Worm (Caenorhabditis elegans) whole organism, L1 larva: ENCODE measurements around the gene eelo-2.
A peak's percentile ranks its signal among the peaks of the same experiment; 100 is the strongest.

Experiments used
- C04F5.9 ChIP-seq: sonication (generic microtip); optimal IDR thresholded peaks from 2 replicates; lab custom pipeline; 2016; ENCODE audit warnings: missing genetic modification characterization, missing compliant biosample characterization
- C16A3.4 ChIP-seq: fragments of 150-350 bp; optimal IDR thresholded peaks from 2 replicates; lab custom pipeline; 2014; ENCODE audit warnings: missing biosample characterization, missing genetic modification characterization
- C34B4.2 ChIP-seq: sonication (generic microtip); optimal IDR thresholded peaks from 2 replicates; lab custom pipeline; 2017; ENCODE audit warnings: mild to moderate bottlenecking, missing genetic modification characterization, missing compliant biosample characterization
- Y116A8C.19 ChIP-seq: sonication (generic microtip); optimal IDR thresholded peaks from 2 replicates; lab custom pipeline; 2016; ENCODE audit warnings: missing compliant biosample characterization, missing genetic modification characterization, borderline replicate concordance
- aha-1 ChIP-seq: fragments of 150-350 bp; optimal IDR thresholded peaks from 2 replicates; lab custom pipeline; 2014; ENCODE audit warnings: missing biosample characterization, missing genetic modification characterization
- alr-1 ChIP-seq: fragments of 200-800 bp; sonication (Bioruptor generic); optimal IDR thresholded peaks from 2 replicates; lab custom pipeline; 2018; ENCODE audit warnings: borderline replicate concordance, mild to moderate bottlenecking, missing genetic modification characterization, missing compliant biosample characterization
- ama-1 ChIP-seq: fragments of 150-350 bp; optimal IDR thresholded peaks from 2 replicates; lab custom pipeline; 2014
- blmp-1 ChIP-seq: fragments of 150-350 bp; optimal IDR thresholded peaks from 2 replicates; lab custom pipeline; 2014; ENCODE audit warnings: missing biosample characterization, missing genetic modification characterization
- ceh-8 ChIP-seq: fragments of 200-800 bp; sonication (Bioruptor generic); optimal IDR thresholded peaks from 2 replicates; lab custom pipeline; 2018; ENCODE audit warnings: mild to moderate bottlenecking, missing genetic modification characterization, moderate library complexity, missing compliant biosample characterization
- ceh-82 ChIP-seq, 3 experiments: fragments of 150-350 bp in 1 of 3; sonication (generic microtip) in 2 of 3; optimal IDR thresholded peaks; 2 replicates each; lab custom pipeline; 2014 to 2017; ENCODE audit warnings: missing biosample characterization in 3 of 3, missing genetic modification characterization in 3 of 3
- ceh-90 ChIP-seq: sonication (generic microtip); optimal IDR thresholded peaks from 2 replicates; lab custom pipeline; 2016; ENCODE audit warnings: missing genetic modification characterization, missing compliant biosample characterization
- efl-1 ChIP-seq, 4 experiments: fragments of 150-350 bp; optimal IDR thresholded peaks in 3 of 4; peaks in 1 of 4; 1 replicate in 1 of 4; 2 replicates in 3 of 4; lab custom pipeline; 2014; ENCODE audit warnings: missing biosample characterization in 2 of 4, missing genetic modification characterization in 2 of 4, missing genetic modification reagents in 2 of 4
- egl-27 ChIP-seq, 2 experiments: fragments of 150-350 bp in 1 of 2; sonication (generic microtip); optimal IDR thresholded peaks; 3 replicates each; lab custom pipeline; 2017 to 2018; ENCODE audit warnings: missing biosample characterization in 2 of 2, missing genetic modification characterization in 2 of 2, missing genetic modification reagents in 2 of 2
- elt-2 ChIP-seq: sonication (generic microtip); optimal IDR thresholded peaks from 2 replicates; lab custom pipeline; 2016; ENCODE audit warnings: missing genetic modification characterization, mild to moderate bottlenecking, inconsistent platforms, missing compliant biosample characterization, missing genetic modification reagents
- elt-3 ChIP-seq, 6 experiments: fragments of 150-350 bp in 1 of 6; sonication (generic microtip); optimal IDR thresholded peaks; 2 replicates each; lab custom pipeline; 2017 to 2018; ENCODE audit warnings: missing biosample characterization in 6 of 6, missing genetic modification characterization in 6 of 6, inconsistent platforms in 1 of 6
- ets-5 ChIP-seq: fragments of 200-800 bp; sonication (Bioruptor generic); IDR thresholded peaks from 2 replicates; pipeline ENCODE4 v1.3.6; 2022; ENCODE audit warnings: missing genetic modification characterization, missing compliant biosample characterization
- fkh-10 ChIP-seq: sonication (generic microtip); optimal IDR thresholded peaks from 2 replicates; lab custom pipeline; 2017; ENCODE audit warnings: missing biosample characterization, missing genetic modification reagents, missing genetic modification characterization
- fkh-8 ChIP-seq: sonication (generic microtip); optimal IDR thresholded peaks from 2 replicates; lab custom pipeline; 2016; ENCODE audit warnings: mild to moderate bottlenecking, missing genetic modification characterization, missing compliant biosample characterization
- fos-1 ChIP-seq: fragments of 150-350 bp; optimal IDR thresholded peaks from 2 replicates; lab custom pipeline; 2014; ENCODE audit warnings: missing biosample characterization, missing genetic modification characterization
- hlh-17 ChIP-seq: fragments of 200-800 bp; sonication (Bioruptor generic); optimal IDR thresholded peaks from 2 replicates; lab custom pipeline; 2018; ENCODE audit warnings: missing genetic modification characterization, mild to moderate bottlenecking, missing compliant biosample characterization, moderate library complexity, borderline replicate concordance
- hlh-4 ChIP-seq: sonication (generic microtip); optimal IDR thresholded peaks from 2 replicates; lab custom pipeline; 2016; ENCODE audit warnings: mild to moderate bottlenecking, missing genetic modification characterization, missing compliant biosample characterization
- hpl-2 ChIP-seq: fragments of 150-350 bp; optimal IDR thresholded peaks from 2 replicates; lab custom pipeline; 2014; ENCODE audit warnings: missing biosample characterization, missing genetic modification reagents, missing genetic modification characterization
- isw-1 ChIP-seq: fragments of 200-800 bp; sonication (Bioruptor generic); IDR thresholded peaks from 2 replicates; pipeline ENCODE4 v1.3.6; 2022; ENCODE audit warnings: missing genetic modification characterization, missing compliant biosample characterization
- jun-1 ChIP-seq: fragments of 150-350 bp; optimal IDR thresholded peaks from 2 replicates; lab custom pipeline; 2014; ENCODE audit warnings: missing biosample characterization, missing genetic modification reagents, missing genetic modification characterization
- lin-13 ChIP-seq: fragments of 150-350 bp; optimal IDR thresholded peaks from 2 replicates; lab custom pipeline; 2014; ENCODE audit warnings: missing biosample characterization, missing genetic modification reagents, missing genetic modification characterization
- lin-14 ChIP-seq: fragments of 200-800 bp; sonication (Bioruptor generic); optimal IDR thresholded peaks from 2 replicates; lab custom pipeline; 2018; ENCODE audit warnings: mild to moderate bottlenecking, missing genetic modification characterization, moderate library complexity, missing compliant biosample characterization
- lin-35 ChIP-seq, 2 experiments: fragments of 150-350 bp; optimal IDR thresholded peaks; 2 replicates each; lab custom pipeline; 2014; ENCODE audit warnings: missing biosample characterization in 2 of 2, missing genetic modification characterization in 2 of 2, missing genetic modification reagents in 2 of 2
- lin-39 ChIP-seq: fragments of 150-350 bp; optimal IDR thresholded peaks from 2 replicates; lab custom pipeline; 2014; ENCODE audit warnings: missing biosample characterization, missing genetic modification reagents, missing genetic modification characterization
- lir-3 ChIP-seq: sonication (generic microtip); optimal IDR thresholded peaks from 2 replicates; lab custom pipeline; 2016; ENCODE audit warnings: mild to moderate bottlenecking, missing genetic modification characterization, moderate library complexity, missing compliant biosample characterization; ENCODE audit not compliant: poor library complexity
- lsy-2 ChIP-seq, 2 experiments: fragments of 150-350 bp; optimal IDR thresholded peaks; 2 replicates each; lab custom pipeline; 2014; ENCODE audit warnings: missing biosample characterization in 2 of 2, missing genetic modification characterization in 2 of 2
- mdl-1 ChIP-seq, 2 experiments: fragments of 150-350 bp; optimal IDR thresholded peaks; 2 replicates each; lab custom pipeline; 2014 to 2017; ENCODE audit warnings: missing biosample characterization in 2 of 2, missing genetic modification characterization in 2 of 2, inconsistent platforms in 1 of 2
- mef-2 ChIP-seq: fragments of 150-350 bp; optimal IDR thresholded peaks from 2 replicates; lab custom pipeline; 2014; ENCODE audit warnings: missing biosample characterization, missing genetic modification characterization
- mep-1 ChIP-seq: fragments of 150-350 bp; optimal IDR thresholded peaks from 2 replicates; lab custom pipeline; 2014; ENCODE audit warnings: missing biosample characterization, missing genetic modification characterization
- nhr-12 ChIP-seq: sonication (generic microtip); optimal IDR thresholded peaks from 2 replicates; lab custom pipeline; 2017; ENCODE audit warnings: missing biosample characterization, missing genetic modification characterization
- nhr-28 ChIP-seq: fragments of 150-350 bp; optimal IDR thresholded peaks from 2 replicates; lab custom pipeline; 2014; ENCODE audit warnings: missing biosample characterization, missing genetic modification characterization
- nhr-77 ChIP-seq: fragments of 150-350 bp; optimal IDR thresholded peaks from 2 replicates; lab custom pipeline; 2014; ENCODE audit warnings: missing biosample characterization, missing genetic modification characterization
- nhr-84 ChIP-seq: sonication (generic microtip); optimal IDR thresholded peaks from 2 replicates; lab custom pipeline; 2017; ENCODE audit warnings: missing biosample characterization, missing genetic modification characterization
- nhr-85 ChIP-seq: sonication (generic microtip); peaks from one replicate; lab custom pipeline; 2016; ENCODE audit warnings: missing genetic modification characterization, inconsistent platforms, missing compliant biosample characterization
- nhr-90 ChIP-seq: sonication (generic microtip); optimal IDR thresholded peaks from 2 replicates; lab custom pipeline; 2016; ENCODE audit warnings: mild to moderate bottlenecking, missing genetic modification characterization, missing compliant biosample characterization; ENCODE audit not compliant: poor library complexity
- pag-3 ChIP-seq: sonication (generic microtip); optimal IDR thresholded peaks from 2 replicates; lab custom pipeline; 2017; ENCODE audit warnings: missing genetic modification characterization, mild to moderate bottlenecking, missing compliant biosample characterization, antibody characterized with exemption, borderline replicate concordance; ENCODE audit not compliant: insufficient read depth
- pqm-1 ChIP-seq: sonication (generic microtip); optimal IDR thresholded peaks from 3 replicates; lab custom pipeline; 2017; ENCODE audit warnings: missing biosample characterization, missing genetic modification characterization
- snpc-4 ChIP-seq: fragments of 150-350 bp; optimal IDR thresholded peaks from 2 replicates; lab custom pipeline; 2014; ENCODE audit warnings: missing biosample characterization, missing genetic modification characterization
- sox-4 ChIP-seq: sonication (generic microtip); optimal IDR thresholded peaks from 2 replicates; lab custom pipeline; 2016; ENCODE audit warnings: missing genetic modification characterization, missing compliant biosample characterization
- sptf-1 ChIP-seq: fragments of 150-350 bp; optimal IDR thresholded peaks from 2 replicates; lab custom pipeline; 2014; ENCODE audit warnings: missing biosample characterization, missing genetic modification characterization
- swsn-7 ChIP-seq: sonication (generic microtip); optimal IDR thresholded peaks from 2 replicates; lab custom pipeline; 2016; ENCODE audit warnings: missing genetic modification characterization, missing compliant biosample characterization
- tbx-2 ChIP-seq: sonication (generic microtip); optimal IDR thresholded peaks from 2 replicates; lab custom pipeline; 2016; ENCODE audit warnings: missing genetic modification characterization, missing compliant biosample characterization
- unc-30 ChIP-seq: sonication (generic microtip); optimal IDR thresholded peaks from 2 replicates; lab custom pipeline; 2017; ENCODE audit warnings: missing biosample characterization, missing genetic modification characterization
- unc-62 ChIP-seq: fragments of 150-350 bp; optimal IDR thresholded peaks from 2 replicates; lab custom pipeline; 2014; ENCODE audit warnings: missing biosample characterization, missing genetic modification reagents, missing genetic modification characterization
- vab-15 ChIP-seq: sonication (generic microtip); optimal IDR thresholded peaks from 2 replicates; lab custom pipeline; 2017; ENCODE audit warnings: missing genotype, mild to moderate bottlenecking, missing genetic modification characterization, missing compliant biosample characterization
- xbp-1 ChIP-seq: sonication (generic microtip); optimal IDR thresholded peaks from 2 replicates; lab custom pipeline; 2016; ENCODE audit warnings: missing genetic modification characterization, missing compliant biosample characterization
- zag-1 ChIP-seq: fragments of 150-350 bp; optimal IDR thresholded peaks from 2 replicates; lab custom pipeline; 2014; ENCODE audit warnings: missing biosample characterization, missing genetic modification characterization
- ztf-11 ChIP-seq, 2 experiments: sonication (generic microtip); optimal IDR thresholded peaks; 2 replicates each; lab custom pipeline; 2016 to 2017; ENCODE audit warnings: missing genetic modification characterization in 2 of 2, missing biosample characterization in 1 of 2, missing compliant biosample characterization in 1 of 2

Gene eelo-2

ce11 chrIV:17249691-17250181 is at the start of gene eelo-2:
Gene eelo-2, plus strand, starts transcription at chrIV:17250131.
- TF ChIP-seq elt-3 (tag; optimal IDR thresholded peaks at IDR 0.05; lab: Kevin White, UChicago) (peak; percentile 60 to 97 (median 88)), ztf-11 (tag; optimal IDR thresholded peaks at IDR 0.05; lab: Kevin White, UChicago) (peak; percentile 62 to 95), C04F5.9 (tag; lab: Kevin White, UChicago) (peak; percentile 92), nhr-12 (tag; lab: Kevin White, UChicago) (peak; percentile 73), tbx-2 (peak; percentile 99), ets-5 (GFP tag; lab: Robert Waterston, UW) (no peak), ceh-90 (tag; lab: Kevin White, UChicago) (peak; percentile 68), hlh-17 (GFP tag; lab: Kevin White, UChicago) (no peak), aha-1 (peak; percentile 97), egl-27 (tag; optimal IDR thresholded peaks at IDR 0.05; lab: Kevin White, UChicago) (peak; percentile 48 to 88), mef-2 (peak; percentile 87), nhr-77 (tag; lab: Kevin White, UChicago) (peak; percentile 98), pag-3 (tag; lab: Kevin White, UChicago) (peak; percentile 74), hlh-4 (tag; lab: Kevin White, UChicago) (no peak), lin-35 (GFP tag; optimal IDR thresholded peaks at IDR 0.05; lab: Kevin White, UChicago) (peak; percentile 100), lin-14 (GFP tag; lab: Kevin White, UChicago) (peak; percentile 99), lsy-2 (tag; optimal IDR thresholded peaks at IDR 0.05; lab: Kevin White, UChicago) (peak; percentile 97), lin-13 (GFP tag; lab: Kevin White, UChicago) (peak; percentile 99), nhr-84 (no peak), mep-1 (tag; lab: Kevin White, UChicago) (peak; percentile 100), ceh-82 (tag; optimal IDR thresholded peaks at IDR 0.05; lab: Kevin White, UChicago) (peak; percentile 99 to 100 (median 100)), ama-1 (lab: Kevin White, UChicago) (peak; percentile 84), C34B4.2 (tag; lab: Kevin White, UChicago) (peak; percentile 91), fos-1 (tag; lab: Kevin White, UChicago) (peak; percentile 96), sox-4 (tag; lab: Kevin White, UChicago) (peak; percentile 96), nhr-90 (tag; lab: Kevin White, UChicago) (peak; percentile 99), zag-1 (peak; percentile 90), fkh-8 (tag; lab: Kevin White, UChicago) (peak; percentile 99), isw-1 (peak; percentile 98), xbp-1 (tag; lab: Kevin White, UChicago) (peak; percentile 98), nhr-85 (peak; percentile 99), unc-30 (tag; lab: Kevin White, UChicago) (peak; percentile 83), lir-3 (tag; lab: Kevin White, UChicago) (peak; percentile 94), swsn-7 (tag; lab: Kevin White, UChicago) (peak; percentile 99), sptf-1 (no peak), jun-1 (tag; lab: Kevin White, UChicago) (peak; percentile 98), unc-62 (GFP tag; lab: Kevin White, UChicago) (peak; percentile 33), alr-1 (no peak), efl-1 (optimal IDR thresholded peaks at IDR 0.05; lab: Kevin White, UChicago) (peak; percentile 100), efl-1 (GFP tag; optimal IDR thresholded peaks at IDR 0.05 in 1 of 2; lab: Kevin White, UChicago) (peak; percentile 100), fkh-10 (GFP tag; lab: Kevin White, UChicago) (peak; percentile 99), mdl-1 (tag; optimal IDR thresholded peaks at IDR 0.05; lab: Kevin White, UChicago) (peak; percentile 38 to 95), pqm-1 (tag; lab: Kevin White, UChicago) (peak; percentile 92), snpc-4 (tag; lab: Kevin White, UChicago) (peak; percentile 95), hpl-2 (peak; percentile 92), ceh-8 (GFP tag; lab: Kevin White, UChicago) (peak; percentile 97), vab-15 (peak; percentile 88), Y116A8C.19 (tag; lab: Kevin White, UChicago) (no peak), lin-39 (tag; lab: Kevin White, UChicago) (peak; percentile 99), blmp-1 (tag; lab: Kevin White, UChicago) (peak; percentile 84), C16A3.4 (peak; percentile 100), elt-2 (tag; lab: Kevin White, UChicago) (peak; percentile 94), nhr-28 (no peak)
